Fruit fly (Drosophila melanogaster): ENCODE data around the gene Edg84A.

dm6 chr3R:6663289-6663666 is 21.0 kb upstream of the Edg84A start:
- no peak for TF ChIP-seq CG8478 (optimal IDR thresholded peaks at IDR 0.05)
- no peak for TF ChIP-seq CTCF (optimal IDR thresholded peaks at IDR 0.05)

Data from S2 (cell line).